Worm (Caenorhabditis elegans) whole organism, L1 larva: ENCODE measurements around the gene srh-80.

Experiments
- C04F5.9 ChIP-seq: sonication (generic microtip); optimal IDR thresholded peaks from 2 replicates; lab custom pipeline; 2016; ENCODE audit warnings: missing genetic modification characterization, missing compliant biosample characterization
- F16B12.6 ChIP-seq: fragments of 150-350 bp; optimal IDR thresholded peaks from 2 replicates; lab custom pipeline; 2014; ENCODE audit warnings: missing biosample characterization, missing genetic modification characterization
- aha-1 ChIP-seq: fragments of 150-350 bp; optimal IDR thresholded peaks from 2 replicates; lab custom pipeline; 2014; ENCODE audit warnings: missing biosample characterization, missing genetic modification characterization
- aly-2 ChIP-seq: fragments of 150-350 bp; optimal IDR thresholded peaks from 2 replicates; lab custom pipeline; 2014; ENCODE audit warnings: missing biosample characterization, missing genetic modification characterization
- ama-1 ChIP-seq: fragments of 150-350 bp; optimal IDR thresholded peaks from 2 replicates; lab custom pipeline; 2014
- blmp-1 ChIP-seq: fragments of 150-350 bp; optimal IDR thresholded peaks from 2 replicates; lab custom pipeline; 2014; ENCODE audit warnings: missing biosample characterization, missing genetic modification characterization
- ceh-63 ChIP-seq: fragments of 200-800 bp; sonication (Bioruptor generic); optimal IDR thresholded peaks from 2 replicates; lab custom pipeline; 2018; ENCODE audit warnings: mild to moderate bottlenecking, missing genetic modification characterization, missing compliant biosample characterization
- ceh-8 ChIP-seq: fragments of 200-800 bp; sonication (Bioruptor generic); optimal IDR thresholded peaks from 2 replicates; lab custom pipeline; 2018; ENCODE audit warnings: mild to moderate bottlenecking, missing genetic modification characterization, moderate library complexity, missing compliant biosample characterization
- ceh-82 ChIP-seq, 3 experiments: fragments of 150-350 bp in 1 of 3; sonication (generic microtip) in 2 of 3; optimal IDR thresholded peaks; 2 replicates each; lab custom pipeline; 2014 to 2017; ENCODE audit warnings: missing biosample characterization in 3 of 3, missing genetic modification characterization in 3 of 3
- ceh-88 ChIP-seq: fragments of 200-800 bp; sonication (Bioruptor generic); IDR thresholded peaks from 2 replicates; pipeline ENCODE4 v1.3.6; 2022; ENCODE audit warnings: missing genetic modification characterization, missing compliant biosample characterization
- efl-1 ChIP-seq, 4 experiments: fragments of 150-350 bp; optimal IDR thresholded peaks in 3 of 4; peaks in 1 of 4; 1 replicate in 1 of 4; 2 replicates in 3 of 4; lab custom pipeline; 2014; ENCODE audit warnings: missing biosample characterization in 2 of 4, missing genetic modification characterization in 2 of 4, missing genetic modification reagents in 2 of 4
- efl-3 ChIP-seq: fragments of 200-800 bp; sonication (Bioruptor generic); optimal IDR thresholded peaks from 2 replicates; lab custom pipeline; 2018; ENCODE audit warnings: mild to moderate bottlenecking, missing genetic modification characterization, missing compliant biosample characterization
- egl-13 ChIP-seq: sonication (generic microtip); optimal IDR thresholded peaks from 2 replicates; lab custom pipeline; 2016; ENCODE audit warnings: missing genotype, missing genetic modification reagents, missing genetic modification characterization, missing compliant biosample characterization
- egl-27 ChIP-seq, 2 experiments: fragments of 150-350 bp in 1 of 2; sonication (generic microtip); optimal IDR thresholded peaks; 3 replicates each; lab custom pipeline; 2017 to 2018; ENCODE audit warnings: missing biosample characterization in 2 of 2, missing genetic modification characterization in 2 of 2, missing genetic modification reagents in 2 of 2
- ets-5 ChIP-seq: fragments of 200-800 bp; sonication (Bioruptor generic); IDR thresholded peaks from 2 replicates; pipeline ENCODE4 v1.3.6; 2022; ENCODE audit warnings: missing genetic modification characterization, missing compliant biosample characterization
- fkh-4 ChIP-seq: sonication (generic microtip); optimal IDR thresholded peaks from 2 replicates; lab custom pipeline; 2016; ENCODE audit warnings: missing compliant biosample characterization, missing genetic modification characterization, borderline replicate concordance
- fos-1 ChIP-seq: fragments of 150-350 bp; optimal IDR thresholded peaks from 2 replicates; lab custom pipeline; 2014; ENCODE audit warnings: missing biosample characterization, missing genetic modification characterization
- grh-1 ChIP-seq: fragments of 200-800 bp; sonication (Bioruptor generic); IDR thresholded peaks from 2 replicates; pipeline ENCODE4 v1.3.6; 2022; ENCODE audit warnings: missing genetic modification reagents, missing genetic modification characterization, missing compliant biosample characterization
- hlh-4 ChIP-seq: sonication (generic microtip); optimal IDR thresholded peaks from 2 replicates; lab custom pipeline; 2016; ENCODE audit warnings: mild to moderate bottlenecking, missing genetic modification characterization, missing compliant biosample characterization
- isw-1 ChIP-seq: fragments of 200-800 bp; sonication (Bioruptor generic); IDR thresholded peaks from 2 replicates; pipeline ENCODE4 v1.3.6; 2022; ENCODE audit warnings: missing genetic modification characterization, missing compliant biosample characterization
- lin-15B ChIP-seq: fragments of 150-350 bp; sonication (generic microtip); optimal IDR thresholded peaks from 3 replicates; lab custom pipeline; 2014; ENCODE audit warnings: missing biosample characterization, missing genetic modification characterization
- lin-35 ChIP-seq, 2 experiments: fragments of 150-350 bp; optimal IDR thresholded peaks; 2 replicates each; lab custom pipeline; 2014; ENCODE audit warnings: missing biosample characterization in 2 of 2, missing genetic modification characterization in 2 of 2, missing genetic modification reagents in 2 of 2
- lin-39 ChIP-seq: fragments of 150-350 bp; optimal IDR thresholded peaks from 2 replicates; lab custom pipeline; 2014; ENCODE audit warnings: missing biosample characterization, missing genetic modification reagents, missing genetic modification characterization
- mef-2 ChIP-seq: fragments of 150-350 bp; optimal IDR thresholded peaks from 2 replicates; lab custom pipeline; 2014; ENCODE audit warnings: missing biosample characterization, missing genetic modification characterization
- nhr-12 ChIP-seq: sonication (generic microtip); optimal IDR thresholded peaks from 2 replicates; lab custom pipeline; 2017; ENCODE audit warnings: missing biosample characterization, missing genetic modification characterization
- nhr-20 ChIP-seq: sonication (generic microtip); optimal IDR thresholded peaks from 2 replicates; lab custom pipeline; 2016; ENCODE audit warnings: mild to moderate bottlenecking, missing genetic modification characterization, missing compliant biosample characterization
- nhr-237 ChIP-seq: fragments of 150-350 bp; optimal IDR thresholded peaks from 2 replicates; lab custom pipeline; 2014; ENCODE audit warnings: missing biosample characterization, missing genetic modification characterization
- nhr-71 ChIP-seq: sonication (generic microtip); optimal IDR thresholded peaks from 2 replicates; lab custom pipeline; 2016; ENCODE audit warnings: mild to moderate bottlenecking, missing genetic modification characterization, moderate library complexity, missing compliant biosample characterization
- nhr-77 ChIP-seq: fragments of 150-350 bp; optimal IDR thresholded peaks from 2 replicates; lab custom pipeline; 2014; ENCODE audit warnings: missing biosample characterization, missing genetic modification characterization
- nhr-84 ChIP-seq: sonication (generic microtip); optimal IDR thresholded peaks from 2 replicates; lab custom pipeline; 2017; ENCODE audit warnings: missing biosample characterization, missing genetic modification characterization
- nhr-90 ChIP-seq: sonication (generic microtip); optimal IDR thresholded peaks from 2 replicates; lab custom pipeline; 2016; ENCODE audit warnings: mild to moderate bottlenecking, missing genetic modification characterization, missing compliant biosample characterization; ENCODE audit not compliant: poor library complexity
- pag-3 ChIP-seq: sonication (generic microtip); optimal IDR thresholded peaks from 2 replicates; lab custom pipeline; 2017; ENCODE audit warnings: missing genetic modification characterization, mild to moderate bottlenecking, missing compliant biosample characterization, antibody characterized with exemption, borderline replicate concordance; ENCODE audit not compliant: insufficient read depth
- pax-3 ChIP-seq: fragments of 200-800 bp; sonication (Bioruptor generic); optimal IDR thresholded peaks from 2 replicates; lab custom pipeline; 2018; ENCODE audit warnings: mild to moderate bottlenecking, missing genetic modification characterization, moderate library complexity, missing compliant biosample characterization
- pqm-1 ChIP-seq: sonication (generic microtip); optimal IDR thresholded peaks from 3 replicates; lab custom pipeline; 2017; ENCODE audit warnings: missing biosample characterization, missing genetic modification characterization
- sup-37 ChIP-seq: fragments of 200-800 bp; sonication (Bioruptor generic); optimal IDR thresholded peaks from 2 replicates; lab custom pipeline; 2018; ENCODE audit warnings: mild to moderate bottlenecking, missing genetic modification characterization, missing compliant biosample characterization
- tbx-2 ChIP-seq: sonication (generic microtip); optimal IDR thresholded peaks from 2 replicates; lab custom pipeline; 2016; ENCODE audit warnings: missing genetic modification characterization, missing compliant biosample characterization
- tlp-1 ChIP-seq: fragments of 150-350 bp; optimal IDR thresholded peaks from 2 replicates; lab custom pipeline; 2014; ENCODE audit warnings: missing biosample characterization, missing genetic modification characterization
- unc-130 ChIP-seq: fragments of 150-350 bp; optimal IDR thresholded peaks from 2 replicates; lab custom pipeline; 2017; ENCODE audit warnings: missing biosample characterization, missing genetic modification characterization, inconsistent platforms
- unc-62 ChIP-seq: fragments of 150-350 bp; optimal IDR thresholded peaks from 2 replicates; lab custom pipeline; 2014; ENCODE audit warnings: missing biosample characterization, missing genetic modification reagents, missing genetic modification characterization
- xbp-1 ChIP-seq: sonication (generic microtip); optimal IDR thresholded peaks from 2 replicates; lab custom pipeline; 2016; ENCODE audit warnings: missing genetic modification characterization, missing compliant biosample characterization
- zag-1 ChIP-seq: fragments of 150-350 bp; optimal IDR thresholded peaks from 2 replicates; lab custom pipeline; 2014; ENCODE audit warnings: missing biosample characterization, missing genetic modification characterization

srh-80 gene

DNA sequence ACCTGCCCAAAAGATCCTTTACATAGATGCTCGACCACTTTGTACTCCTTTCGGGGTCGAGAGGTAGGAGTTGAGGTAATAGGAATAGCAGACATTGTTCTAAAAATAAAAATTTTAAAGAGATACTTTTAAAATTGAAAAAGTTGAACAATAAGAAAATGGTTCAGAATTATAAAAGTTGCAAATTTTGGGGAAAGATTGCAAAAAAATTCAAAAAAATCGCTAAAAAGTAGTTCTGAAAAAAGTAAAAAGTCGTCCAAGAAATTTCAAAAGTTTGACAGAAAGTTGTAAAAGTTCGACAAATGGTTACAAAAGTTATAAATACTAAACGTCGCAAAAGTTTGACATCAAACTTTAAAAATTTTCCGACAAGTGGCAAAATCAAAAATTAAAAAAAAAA lies 18.4 kb downstream of the srh-80 start, which contains the start of gene R02C2.1 (continued):
- TF ChIP-seq grh-1 (GFP tag; lab: Robert Waterston, UW) = no peak
- no peak for TF ChIP-seq fkh-4 (tag; lab: Kevin White, UChicago)

DNA sequence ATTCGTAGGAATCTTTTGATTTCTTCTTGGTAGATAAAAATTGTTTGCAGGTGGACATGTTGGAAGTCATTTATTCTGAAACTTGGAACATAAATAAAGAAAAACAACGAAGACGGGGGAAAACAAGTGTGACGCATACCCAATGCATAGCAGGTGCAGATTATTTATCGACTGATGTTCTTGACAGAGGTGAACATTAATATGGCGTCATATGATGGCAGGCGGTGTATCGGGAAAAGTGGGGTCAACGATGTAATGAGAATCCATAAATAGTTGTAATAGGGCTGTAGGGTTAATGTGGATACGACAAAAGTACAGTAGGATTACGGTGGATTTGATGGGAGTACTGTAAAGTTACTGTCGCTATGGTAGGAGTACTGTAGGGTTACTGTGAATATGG lies 20.6 kb downstream of the srh-80 start, which contains the start of gene txt-2:
Gene txt-2 (minus strand): TSS at position 214 of the 400 bp plus-strand sequence.
- no peak for TF ChIP-seq xbp-1 (tag; lab: Kevin White, UChicago)
- TF ChIP-seq nhr-77 (tag; lab: Kevin White, UChicago) = no peak
- no peak for TF ChIP-seq efl-3
- TF ChIP-seq pag-3 (tag; lab: Kevin White, UChicago) = no peak
- TF ChIP-seq ceh-63 (GFP tag; lab: Kevin White, UChicago) = no peak
- no peak for TF ChIP-seq lin-15B (tag; lab: Kevin White, UChicago)
- TF ChIP-seq nhr-90 = no peak
- no peak for TF ChIP-seq ceh-8 (GFP tag; lab: Kevin White, UChicago)
- no peak for TF ChIP-seq fos-1 (tag; lab: Kevin White, UChicago)
- TF ChIP-seq lin-35 (GFP tag; optimal IDR thresholded peaks at IDR 0.05; lab: Kevin White, UChicago) = no peak

DNA sequence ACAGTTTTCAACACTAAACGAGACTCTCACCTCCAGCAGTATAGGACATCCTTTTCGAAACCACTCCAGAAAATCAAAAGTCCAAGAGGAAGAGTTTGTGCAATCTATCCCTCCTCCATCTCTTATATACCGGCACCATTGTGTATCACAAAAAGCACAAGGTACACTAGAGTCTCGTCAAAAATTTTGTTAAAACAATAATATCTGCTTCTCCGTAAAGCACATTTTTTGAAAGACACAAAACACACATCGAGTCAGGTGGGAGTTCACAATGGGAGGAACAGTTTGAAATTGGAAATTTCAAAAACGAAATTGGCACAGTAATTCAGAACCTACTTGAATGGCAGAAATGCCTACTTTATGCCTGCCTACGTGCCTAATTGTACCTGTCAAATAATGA lies 22.8 kb downstream of the srh-80 start, which contains the start of gene R02C2.7:
Gene R02C2.7 (minus strand): TSS at position 101 of the 400 bp plus-strand sequence.
- no peak for TF ChIP-seq nhr-71 (tag; lab: Kevin White, UChicago)
- TF ChIP-seq pqm-1 = no peak
- no peak for TF ChIP-seq ama-1 (lab: Kevin White, UChicago)
- peak; percentile 35 for TF ChIP-seq nhr-20 (tag; lab: Kevin White, UChicago)
- no peak for TF ChIP-seq tlp-1
- TF ChIP-seq tbx-2 (tag; lab: Kevin White, UChicago) = no peak
- no peak for TF ChIP-seq zag-1 (tag; lab: Kevin White, UChicago)
- no peak for TF ChIP-seq nhr-12
- TF ChIP-seq isw-1 (GFP tag; lab: Robert Waterston, UW) = no peak
- no peak for TF ChIP-seq lin-15B (tag; lab: Kevin White, UChicago)
- TF ChIP-seq sup-37 (GFP tag; lab: Kevin White, UChicago) = no peak
- no peak for TF ChIP-seq nhr-84 (tag; lab: Kevin White, UChicago)
- TF ChIP-seq efl-1 (optimal IDR thresholded peaks at IDR 0.05; lab: Kevin White, UChicago) = no peak
- TF ChIP-seq efl-1 (GFP tag; optimal IDR thresholded peaks at IDR 0.05 in 1 of 2; lab: Kevin White, UChicago) = peak in 1 of 2 experiments; percentile 62
- no peak for TF ChIP-seq hlh-4 (tag; lab: Kevin White, UChicago)
- TF ChIP-seq egl-27 (tag; optimal IDR thresholded peaks at IDR 0.05; lab: Kevin White, UChicago) = no peak
- TF ChIP-seq xbp-1 (tag; lab: Kevin White, UChicago) = no peak
- no peak for TF ChIP-seq unc-130 (tag; lab: Kevin White, UChicago)
- TF ChIP-seq, all 84 proteins: peak for 2

DNA sequence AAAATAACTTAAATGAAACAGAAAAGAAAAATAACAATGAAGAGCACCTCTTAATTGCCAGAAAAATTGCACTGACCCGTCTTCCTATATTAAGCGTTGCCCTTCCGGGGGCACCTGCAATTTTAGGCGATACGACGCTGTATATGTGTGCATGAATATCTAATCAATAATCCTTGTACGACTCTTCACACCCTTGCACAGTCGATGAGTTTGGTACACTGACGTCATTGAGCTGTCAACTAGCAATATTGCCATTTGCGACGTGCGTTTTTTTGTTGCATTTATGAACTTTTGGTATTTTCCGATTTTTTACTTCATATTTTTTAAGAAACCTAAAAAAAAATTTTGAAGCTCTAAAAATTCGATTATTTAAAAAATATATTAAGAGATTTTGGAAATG lies 26.4 kb downstream of the srh-80 start, which contains the start of gene kin-34:
Gene kin-34 (minus strand): TSS at position 101 of the 400 bp plus-strand sequence.
- TF ChIP-seq nhr-237 (no peak), blmp-1 (tag; lab: Kevin White, UChicago) (no peak), unc-62 (GFP tag; lab: Kevin White, UChicago) (no peak), egl-13 (tag; lab: Kevin White, UChicago) (no peak), F16B12.6 (tag; lab: Kevin White, UChicago) (no peak), ceh-82 (tag; optimal IDR thresholded peaks at IDR 0.05; lab: Kevin White, UChicago) (no peak), pag-3 (tag; lab: Kevin White, UChicago) (no peak), ceh-88 (GFP tag; lab: Robert Waterston, UW) (no peak), mef-2 (tag; lab: Kevin White, UChicago) (no peak), nhr-90 (no peak), C04F5.9 (tag; lab: Kevin White, UChicago) (no peak), efl-3 (no peak), aha-1 (tag; lab: Kevin White, UChicago) (no peak), lin-39 (tag; lab: Kevin White, UChicago) (no peak), ets-5 (no peak), aly-2 (no peak), pax-3 (no peak)
